Fruit fly (Drosophila melanogaster) whole organism, embryonic: ENCODE measurements around the gene Rpt6R.

Experiments
- Awh ChIP-seq: fragments of 200-800 bp; sonication (Bioruptor generic); IDR thresholded peaks from 2 replicates; pipeline ENCODE4, ENCODE4 v1.3.6; 2022; ENCODE audit warnings: missing biosample characterization, missing genetic modification characterization
- B-H1 ChIP-seq: fragments of 200-800 bp; sonication (Bioruptor generic); IDR thresholded peaks from 3 replicates; pipeline ENCODE4 v1.3.6; 2022; ENCODE audit warnings: missing biosample characterization, missing genetic modification characterization
- Bgb ChIP-seq: fragments of 200-800 bp; sonication (Bioruptor generic); IDR thresholded peaks from 2 replicates; pipeline ENCODE4 v1.3.6; 2022; ENCODE audit warnings: missing biosample characterization, missing genetic modification characterization; ENCODE audit not compliant: partially characterized antibody
- CG10543 ChIP-seq: fragments of 200-800 bp; sonication (Bioruptor generic); optimal IDR thresholded peaks from 3 replicates; lab custom pipeline; 2017; ENCODE audit warnings: missing biosample characterization, mild to moderate bottlenecking, missing genetic modification characterization, moderate library complexity
- CG12071 ChIP-seq: fragments of 200-800 bp; sonication (Bioruptor generic); optimal IDR thresholded peaks from 3 replicates; lab custom pipeline; 2018; ENCODE audit warnings: missing biosample characterization, mild to moderate bottlenecking, missing genetic modification characterization
- CG12219 ChIP-seq: fragments of 200-800 bp; sonication (Bioruptor generic); optimal IDR thresholded peaks from 3 replicates; lab custom pipeline; 2018; ENCODE audit warnings: missing biosample characterization, mild to moderate bottlenecking, missing genetic modification characterization
- CG15073 ChIP-seq: fragments of 200-800 bp; sonication (Bioruptor generic); optimal IDR thresholded peaks from 2 replicates; lab custom pipeline; 2016; ENCODE audit warnings: missing biosample characterization, missing genetic modification characterization
- CG15514 ChIP-seq: fragments of 200-800 bp; sonication (Bioruptor generic); optimal IDR thresholded peaks from 3 replicates; lab custom pipeline; 2017; ENCODE audit warnings: missing biosample characterization, missing genetic modification characterization, mild to moderate bottlenecking, moderate library complexity, missing genetic modification reagents
- CG1647 ChIP-seq: fragments of 200-800 bp; sonication (Bioruptor generic); optimal IDR thresholded peaks from 3 replicates; lab custom pipeline; 2016; ENCODE audit warnings: missing biosample characterization, missing genetic modification characterization
- CG17612 ChIP-seq: fragments of 200-800 bp; sonication (Bioruptor generic); IDR thresholded peaks from 2 replicates; pipeline ENCODE4 v1.3.6; 2022; ENCODE audit warnings: missing biosample characterization, missing genetic modification characterization
- CG2875 ChIP-seq: fragments of 200-800 bp; sonication (Bioruptor generic); optimal IDR thresholded peaks from 2 replicates; lab custom pipeline; 2017; ENCODE audit warnings: missing biosample characterization, mild to moderate bottlenecking, missing genetic modification characterization, missing genetic modification reagents
- CG3407 ChIP-seq: fragments of 200-800 bp; sonication (Bioruptor generic); optimal IDR thresholded peaks from 2 replicates; lab custom pipeline; 2018; ENCODE audit warnings: missing biosample characterization, mild to moderate bottlenecking, missing genetic modification characterization
- CG4617 ChIP-seq: fragments of 200-800 bp; sonication (Bioruptor generic); optimal IDR thresholded peaks from 3 replicates; lab custom pipeline; 2016; ENCODE audit warnings: missing biosample characterization, missing genetic modification characterization, borderline replicate concordance
- CG6272 ChIP-seq: fragments of 200-800 bp; sonication (Bioruptor generic); IDR thresholded peaks from 2 replicates; pipeline ENCODE4 v1.3.6; 2022; ENCODE audit warnings: missing biosample characterization, missing genetic modification characterization
- CG6813 ChIP-seq: fragments of 200-800 bp; sonication (Bioruptor generic); optimal IDR thresholded peaks from 2 replicates; lab custom pipeline; 2017; ENCODE audit warnings: missing biosample characterization, missing genetic modification characterization, mild to moderate bottlenecking, moderate library complexity, missing genetic modification reagents
- CG7372 ChIP-seq: fragments of 200-800 bp; sonication (Bioruptor generic); IDR thresholded peaks from 2 replicates; pipeline ENCODE4 v1.3.6; 2022; ENCODE audit warnings: missing biosample characterization, missing genetic modification characterization
- CG8089 ChIP-seq: fragments of 200-800 bp; sonication (Bioruptor generic); optimal IDR thresholded peaks from 3 replicates; lab custom pipeline; 2016; ENCODE audit warnings: missing biosample characterization, missing genetic modification characterization
- CG8388 ChIP-seq: fragments of 200-800 bp; sonication (Bioruptor generic); optimal IDR thresholded peaks from 2 replicates; lab custom pipeline; 2019; ENCODE audit warnings: missing biosample characterization, mild to moderate bottlenecking, missing genetic modification characterization, moderate library complexity
- CG9817 ChIP-seq: fragments of 200-800 bp; sonication (Bioruptor generic); optimal IDR thresholded peaks from 2 replicates; lab custom pipeline; 2018; ENCODE audit warnings: missing biosample characterization, mild to moderate bottlenecking, missing genetic modification characterization, moderate library complexity
- CHES-1-like ChIP-seq: fragments of 200-800 bp; sonication (Bioruptor generic); optimal IDR thresholded peaks from 2 replicates; lab custom pipeline; 2016; ENCODE audit warnings: missing biosample characterization, missing genetic modification characterization
- Deaf1 ChIP-seq: fragments of 200-800 bp; optimal IDR thresholded peaks from 3 replicates; lab custom pipeline; 2019; ENCODE audit warnings: missing biosample characterization, mild to moderate bottlenecking, missing genetic modification characterization, moderate library complexity
- Dip3 ChIP-seq: fragments of 200-800 bp; sonication (Bioruptor generic); optimal IDR thresholded peaks from 3 replicates; lab custom pipeline; 2016; ENCODE audit warnings: missing biosample characterization, missing genetic modification characterization
- Doc2 ChIP-seq: fragments of 200-800 bp; sonication (Bioruptor generic); IDR thresholded peaks from 2 replicates; pipeline ENCODE4 v1.3.6; 2022; ENCODE audit warnings: missing biosample characterization, missing genetic modification characterization
- Dref ChIP-seq: fragments of 200-800 bp; sonication (Bioruptor generic); IDR thresholded peaks from 2 replicates; pipeline ENCODE4 v1.3.6; 2022; ENCODE audit warnings: missing biosample characterization, missing genetic modification characterization
- Lhr ChIP-seq: fragments of 200-800 bp; sonication (Bioruptor generic); optimal IDR thresholded peaks from 3 replicates; lab custom pipeline; 2017; ENCODE audit warnings: mild to moderate bottlenecking, missing biosample characterization, missing genetic modification reagents, missing genetic modification characterization
- NfI ChIP-seq: fragments of 200-800 bp; sonication (Bioruptor generic); optimal IDR thresholded peaks from 3 replicates; lab custom pipeline; 2018; ENCODE audit warnings: missing biosample characterization, mild to moderate bottlenecking, missing genetic modification characterization, moderate library complexity
- Stat92E ChIP-seq, 3 experiments: fragments of >200 bp in 2 of 3; fragments of 200-800 bp in 1 of 3; sonication (Bioruptor generic) in 1 of 3; optimal IDR thresholded peaks; 2 replicates each; lab custom pipeline; 2017 to 2019; ENCODE audit warnings: missing biosample characterization in 3 of 3, missing genetic modification characterization in 3 of 3, mild to moderate bottlenecking in 1 of 3, moderate library complexity in 1 of 3
- Taf1 ChIP-seq: fragments of 200-800 bp; sonication (Bioruptor generic); IDR thresholded peaks from 2 replicates; pipeline ENCODE4 v1.3.6; 2022; ENCODE audit warnings: missing biosample characterization, missing genetic modification characterization
- Trl ChIP-seq, 3 experiments: fragments of >200 bp in 2 of 3; fragments of 200-800 bp in 1 of 3; sonication (Bioruptor generic) in 1 of 3; optimal IDR thresholded peaks; 2 replicates in 1 of 3; 3 replicates in 2 of 3; lab custom pipeline; 2016 to 2017; ENCODE audit warnings: missing biosample characterization in 1 of 3, missing genetic modification characterization in 1 of 3
- bcd ChIP-seq: fragments of 200-800 bp; sonication (Bioruptor generic); optimal IDR thresholded peaks from 2 replicates; lab custom pipeline; 2017; ENCODE audit warnings: missing biosample characterization, mild to moderate bottlenecking, missing genetic modification characterization
- chinmo ChIP-seq: fragments of 200-800 bp; sonication (Bioruptor generic); IDR thresholded peaks from 4 replicates; pipeline ENCODE4 v1.3.6; 2022; ENCODE audit warnings: missing biosample characterization, missing genetic modification characterization; ENCODE audit not compliant: partially characterized antibody
- corto ChIP-seq: fragments of 200-800 bp; sonication (Bioruptor generic); optimal IDR thresholded peaks from 2 replicates; lab custom pipeline; 2016; ENCODE audit warnings: missing biosample characterization, mild to moderate bottlenecking, missing genetic modification characterization, moderate library complexity
- croc ChIP-seq: fragments of 200-800 bp; sonication (Bioruptor generic); conservative IDR thresholded peaks from 3 replicates; pipeline ENCODE4 v1.3.6; 2022; ENCODE audit warnings: missing biosample characterization, missing genetic modification characterization
- dysf ChIP-seq: fragments of 200-800 bp; sonication (Bioruptor generic); IDR thresholded peaks from 3 replicates; pipeline ENCODE4 v1.3.6; 2022; ENCODE audit warnings: missing biosample characterization, missing genetic modification characterization
- fru ChIP-seq: fragments of >200 bp; optimal IDR thresholded peaks from 2 replicates; lab custom pipeline; 2017
- gce ChIP-seq: fragments of 200-800 bp; sonication (Bioruptor generic); IDR thresholded peaks from 3 replicates; pipeline ENCODE4 v1.3.6; 2022; ENCODE audit warnings: missing biosample characterization, missing genetic modification characterization
- gcm ChIP-seq: fragments of 200-800 bp; sonication (Bioruptor generic); optimal IDR thresholded peaks from 2 replicates; lab custom pipeline; 2019; ENCODE audit warnings: missing biosample characterization, mild to moderate bottlenecking, missing genetic modification characterization, moderate library complexity
- nerfin-2 ChIP-seq: fragments of 200-800 bp; sonication (Bioruptor generic); IDR thresholded peaks from 2 replicates; pipeline ENCODE4 v1.3.6; 2022; ENCODE audit warnings: missing biosample characterization, missing genetic modification characterization; ENCODE audit not compliant: partially characterized antibody
- salm ChIP-seq: fragments of 200-800 bp; sonication (Bioruptor generic); optimal IDR thresholded peaks from 2 replicates; lab custom pipeline; 2018; ENCODE audit warnings: missing biosample characterization, mild to moderate bottlenecking, missing genetic modification characterization
- scrt ChIP-seq: fragments of 200-800 bp; sonication (Bioruptor generic); optimal IDR thresholded peaks from 2 replicates; lab custom pipeline; 2018; ENCODE audit warnings: missing biosample characterization, mild to moderate bottlenecking, missing genetic modification characterization, moderate library complexity
- sd ChIP-seq: fragments of 200-800 bp; sonication (Bioruptor generic); optimal IDR thresholded peaks from 3 replicates; lab custom pipeline; 2018; ENCODE audit warnings: missing biosample characterization, mild to moderate bottlenecking, missing genetic modification characterization, moderate library complexity
- sens ChIP-seq: fragments of 200-800 bp; sonication (Bioruptor generic); peaks from one replicate; lab custom pipeline; 2016; ENCODE audit warnings: missing biosample characterization, missing genetic modification characterization
- sens-2 ChIP-seq: fragments of 200-800 bp; sonication (Bioruptor generic); IDR thresholded peaks from 2 replicates; pipeline ENCODE4 v1.3.6; 2022; ENCODE audit warnings: missing biosample characterization, missing genetic modification characterization
- trem ChIP-seq: fragments of 200-800 bp; optimal IDR thresholded peaks from 3 replicates; lab custom pipeline; 2019; ENCODE audit warnings: missing biosample characterization, mild to moderate bottlenecking, missing genetic modification characterization, moderate library complexity
- unpg ChIP-seq: fragments of 200-800 bp; sonication (Bioruptor generic); optimal IDR thresholded peaks from 3 replicates; lab custom pipeline; 2018; ENCODE audit warnings: missing biosample characterization, mild to moderate bottlenecking, missing genetic modification characterization, moderate library complexity
- zen2 ChIP-seq: fragments of 200-800 bp; sonication (Bioruptor generic); IDR thresholded peaks from 3 replicates; pipeline ENCODE4 v1.3.6; 2022; ENCODE audit warnings: missing biosample characterization, missing genetic modification characterization; ENCODE audit not compliant: partially characterized antibody
- zf30C ChIP-seq: fragments of 200-800 bp; sonication (Bioruptor generic); optimal IDR thresholded peaks from 3 replicates; lab custom pipeline; 2018; ENCODE audit warnings: missing biosample characterization, mild to moderate bottlenecking, missing genetic modification characterization

Gene Rpt6R

DNA sequence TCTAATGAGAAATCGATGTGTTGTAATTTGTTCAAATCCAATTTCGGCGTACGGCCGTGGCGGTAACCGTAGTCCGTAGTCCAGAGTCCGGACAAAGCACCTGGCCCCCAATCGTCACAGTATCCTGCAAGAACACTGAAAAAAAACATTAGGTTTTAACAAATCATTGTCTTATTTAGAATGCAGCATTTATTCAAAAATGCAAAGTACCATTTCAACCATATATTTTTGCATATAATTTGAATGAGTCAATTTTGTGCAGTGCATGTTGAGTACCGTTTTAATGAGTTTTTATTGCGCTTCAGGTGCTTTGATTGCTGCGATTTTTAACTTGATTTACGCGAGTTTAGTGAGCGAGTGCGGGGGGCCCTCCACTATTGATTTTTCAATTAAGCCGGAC, 22.3 kb downstream of the Rpt6R start (continued):
- TF ChIP-seq Dip3 (GFP tag; lab: Kevin White, UChicago) (no peak), CG3407 (GFP tag; lab: Kevin White, UChicago) (no peak), sd (tag; lab: Kevin White, UChicago) (no peak), CG8388 (GFP tag; lab: Kevin White, UChicago) (no peak), Doc2 (GFP tag; lab: Robert Waterston, UW) (no peak), CG12071 (no peak), unpg (GFP tag; lab: Kevin White, UChicago) (peak; percentile 4), CG2875 (GFP tag; lab: Kevin White, UChicago) (no peak), CG4617 (GFP tag; lab: Kevin White, UChicago) (no peak), Dref (GFP tag; lab: Robert Waterston, UW) (no peak), salm (no peak), CG6813 (GFP tag; lab: Kevin White, UChicago) (no peak), nerfin-2 (GFP tag; lab: Robert Waterston, UW) (no peak), Stat92E (GFP tag; optimal IDR thresholded peaks at IDR 0.05; lab: Kevin White, UChicago) (no peak), fru (lab: Kevin White, UChicago) (no peak)
- TF ChIP-seq, all 482 proteins: peak for 17

DNA sequence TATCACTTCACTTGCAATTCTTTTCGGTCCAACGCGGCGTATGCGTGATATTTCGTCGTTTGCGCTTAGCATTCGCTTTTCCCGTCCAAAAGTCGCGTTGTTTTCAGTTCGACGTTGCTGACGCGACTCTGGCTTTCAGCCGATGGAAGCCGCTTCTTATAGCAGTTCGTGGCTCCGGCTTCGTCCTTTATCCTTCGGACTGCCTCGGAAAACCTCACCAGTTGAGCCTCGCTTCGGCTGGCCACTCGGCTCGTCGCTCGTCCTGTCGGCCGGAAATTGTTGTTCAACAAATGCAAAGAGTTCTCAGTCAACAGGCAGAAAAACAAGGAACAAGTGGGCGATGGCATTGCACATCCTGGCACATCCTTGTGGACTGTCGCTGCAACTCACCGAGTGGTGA, 23.4 kb downstream of the Rpt6R start, which contains the start of gene CG34155:
Gene CG34155 (minus strand): TSS at position 130 of the 400 bp plus-strand sequence.
- TF ChIP-seq croc (GFP tag; lab: Robert Waterston, UW): no peak
- TF ChIP-seq zen2 (GFP tag; lab: Robert Waterston, UW): 0 out of 3 replicates have a peak, but pooled peaks have one; percentile 10
- TF ChIP-seq CHES-1-like: no peak
- peak; percentile 88 for TF ChIP-seq scrt (GFP tag; lab: Kevin White, UChicago)
- 0 out of 3 replicates have a peak, but pooled peaks have one; percentile 13 for TF ChIP-seq gce (GFP tag; lab: Robert Waterston, UW)
- TF ChIP-seq Deaf1 (tag; lab: Kevin White, UChicago): peak; percentile 97
- peak; percentile 13 for TF ChIP-seq CG10543
- 0 out of 4 replicates have a peak, but pooled peaks have one; percentile 8 for TF ChIP-seq chinmo (GFP tag; lab: Robert Waterston, UW)
- TF ChIP-seq Bgb (GFP tag; lab: Robert Waterston, UW): 0 out of 2 replicates have a peak, but pooled peaks have one; percentile 13
- 0 out of 2 replicates have a peak, but pooled peaks have one; percentile 8 for TF ChIP-seq CG6272 (GFP tag; lab: Robert Waterston, UW)
- no peak for TF ChIP-seq CG1647 (GFP tag; lab: Kevin White, UChicago)
- TF ChIP-seq CG15514 (GFP tag; lab: Kevin White, UChicago): no peak

- no peak for TF ChIP-seq gcm (GFP tag; lab: Kevin White, UChicago)
- no peak for TF ChIP-seq Lhr
- no peak for TF ChIP-seq CG15073 (GFP tag; lab: Kevin White, UChicago)
- TF ChIP-seq dysf: no peak
- no peak for TF ChIP-seq B-H1 (GFP tag; lab: Robert Waterston, UW)
- no peak for TF ChIP-seq sens-2
- peak in 1 of 2 experiments; percentile 50 for TF ChIP-seq Trl (optimal IDR thresholded peaks at IDR 0.05; lab: Kevin White, UChicago)
- no peak for TF ChIP-seq Trl (GFP tag; optimal IDR thresholded peaks at IDR 0.05; lab: Kevin White, UChicago)
- TF ChIP-seq CG12219 (GFP tag; lab: Kevin White, UChicago): no peak
- no peak for TF ChIP-seq corto
- no peak for TF ChIP-seq Awh (GFP tag; lab: Robert Waterston, UW)
- TF ChIP-seq bcd (GFP tag; lab: Kevin White, UChicago): no peak
- TF ChIP-seq CG9817: no peak
- no peak for TF ChIP-seq trem (tag; lab: Kevin White, UChicago)
- no peak for TF ChIP-seq CG8089 (GFP tag; lab: Kevin White, UChicago)
- peak; percentile 60; the same call in 1 of the 2 replicates for TF ChIP-seq CG7372 (GFP tag; lab: Robert Waterston, UW)
- TF ChIP-seq sens (GFP tag; lab: Kevin White, UChicago): no peak
- no peak for TF ChIP-seq zf30C (GFP tag; lab: Kevin White, UChicago)
- TF ChIP-seq NfI (GFP tag; lab: Kevin White, UChicago): peak; percentile 16
- no peak for TF ChIP-seq Taf1
- TF ChIP-seq CG17612 (GFP tag; lab: Robert Waterston, UW): no peak
- no peak for TF ChIP-seq croc (GFP tag; lab: Robert Waterston, UW)
- TF ChIP-seq sd (tag; lab: Kevin White, UChicago): peak; percentile 29
Measured at dm6 chr3R:30552548-30552947, 30.9 kb downstream of the Rpt6R start.
